Fruit fly (Drosophila melanogaster) whole organism, adult: ENCODE measurements around the gene whe.

Source experiments
- CG11617 ChIP-seq: fragments of 200-800 bp; sonication (Bioruptor generic); optimal IDR thresholded peaks from 2 replicates; lab custom pipeline; 2017; ENCODE audit warnings: mild to moderate bottlenecking, missing biosample characterization, missing genetic modification reagents, missing genetic modification characterization
- CG14711 ChIP-seq: fragments of 200-800 bp; sonication (Bioruptor generic); optimal IDR thresholded peaks from 2 replicates; lab custom pipeline; 2018; ENCODE audit warnings: missing biosample characterization, mild to moderate bottlenecking, missing genetic modification characterization, moderate library complexity
- CG1620 ChIP-seq: fragments of 200-800 bp; sonication (Bioruptor generic); optimal IDR thresholded peaks from 2 replicates; lab custom pipeline; 2016; ENCODE audit warnings: missing biosample characterization, missing genetic modification characterization
- CG5204 ChIP-seq: fragments of 200-800 bp; sonication (Bioruptor generic); optimal IDR thresholded peaks from 2 replicates; lab custom pipeline; 2016; ENCODE audit warnings: missing biosample characterization, missing genetic modification characterization
- CG7101 ChIP-seq: fragments of 200-800 bp; sonication (Bioruptor generic); optimal IDR thresholded peaks from 2 replicates; lab custom pipeline; 2018; ENCODE audit warnings: missing biosample characterization, mild to moderate bottlenecking, missing genetic modification characterization, moderate library complexity
- Clk ChIP-seq: fragments of 200-800 bp; sonication (Bioruptor generic); optimal IDR thresholded peaks from 2 replicates; lab custom pipeline; 2017; ENCODE audit warnings: missing biosample characterization, missing genetic modification characterization
- Mnt ChIP-seq: fragments of 200-800 bp; sonication (Bioruptor generic); optimal IDR thresholded peaks from 2 replicates; lab custom pipeline; 2016; ENCODE audit warnings: missing biosample characterization, mild to moderate bottlenecking, missing genetic modification characterization
- bab1 ChIP-seq: fragments of 200-800 bp; sonication (Bioruptor generic); optimal IDR thresholded peaks from 3 replicates; lab custom pipeline; 2019; ENCODE audit warnings: missing biosample characterization, mild to moderate bottlenecking, missing genetic modification characterization, moderate library complexity
- cic ChIP-seq: fragments of 200-800 bp; sonication (Bioruptor generic); optimal IDR thresholded peaks from 2 replicates; lab custom pipeline; 2017; ENCODE audit warnings: missing biosample characterization, mild to moderate bottlenecking, missing genetic modification characterization, moderate library complexity
- kay ChIP-seq: fragments of 200-800 bp; sonication (Bioruptor generic); peaks from one replicate; lab custom pipeline; 2016; ENCODE audit warnings: missing biosample characterization, missing genetic modification characterization, borderline replicate concordance
- tj ChIP-seq: fragments of 200-800 bp; sonication (Bioruptor generic); optimal IDR thresholded peaks from 3 replicates; lab custom pipeline; 2017; ENCODE audit warnings: missing biosample characterization, mild to moderate bottlenecking, missing genetic modification characterization, moderate library complexity
- toe ChIP-seq: fragments of 200-800 bp; sonication (Bioruptor generic); optimal IDR thresholded peaks from 2 replicates; lab custom pipeline; 2016; ENCODE audit warnings: missing biosample characterization, missing genetic modification characterization

DNA sequence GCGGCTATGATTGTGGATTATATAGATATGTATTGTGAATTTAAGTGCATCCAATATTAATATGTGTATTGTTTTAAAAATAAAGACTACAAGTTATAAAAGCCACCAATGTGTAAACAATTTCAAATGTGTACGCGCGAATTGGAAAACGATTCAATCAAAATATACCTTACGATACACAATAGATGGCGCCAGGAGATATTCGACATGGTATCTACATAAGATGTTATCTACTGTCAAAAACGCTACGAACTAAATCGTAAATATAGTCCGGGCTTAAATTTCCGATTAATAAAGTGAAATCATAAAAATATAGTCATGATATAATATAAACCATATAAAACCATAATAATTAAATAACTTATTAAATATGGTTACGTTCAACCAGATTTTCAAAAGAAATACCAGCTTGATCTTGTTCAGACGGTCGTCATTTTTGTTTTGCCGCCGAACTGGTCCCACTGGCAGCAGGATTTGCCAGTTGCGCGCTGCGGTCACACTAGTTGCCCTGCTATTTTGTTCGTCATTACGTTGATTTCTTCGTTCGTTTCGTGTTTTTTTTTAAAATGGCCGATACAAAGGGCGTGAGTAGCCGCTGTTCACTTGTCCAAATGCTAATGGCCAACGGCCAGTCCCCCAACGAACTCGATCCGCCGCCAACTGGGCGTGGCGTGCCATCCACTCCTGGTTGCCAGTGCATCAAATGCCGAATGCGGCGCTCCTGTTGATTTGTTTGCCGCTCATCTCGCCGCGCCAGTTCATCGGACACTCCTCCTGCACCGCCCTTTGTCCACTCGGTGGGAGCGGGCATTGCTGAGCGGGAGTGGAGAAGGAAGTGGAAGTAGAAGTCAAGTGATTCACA is 44.5 kb downstream of the whe start, which contains the start of gene Septin1:
- TF ChIP-seq CG1620 (GFP tag; lab: Kevin White, UChicago) (peak; percentile 0), CG5204 (GFP tag; lab: Kevin White, UChicago) (no peak), CG14711 (tag; lab: Kevin White, UChicago) (peak; percentile 3), Mnt (GFP tag; lab: Kevin White, UChicago) (peak; percentile 39), CG7101 (tag; lab: Kevin White, UChicago) (no peak), cic (no peak), toe (no peak), CG11617 (GFP tag; lab: Kevin White, UChicago) (peak; percentile 45), kay (GFP tag; lab: Kevin White, UChicago) (no peak), tj (GFP tag; lab: Kevin White, UChicago) (no peak), Clk (GFP tag; lab: Kevin White, UChicago) (no peak), bab1 (GFP tag; lab: Kevin White, UChicago) (no peak)
